Fruit fly (Drosophila melanogaster): ENCODE measurements around the gene Ir87a.

The Ir87a gene

dm6 chr3R:13381744-13382435 is 38.2 kb upstream of the Ir87a start, which contains the start of the genes mRpS21 and Droj2 (continued):
- TF ChIP-seq Sox14 (GFP tag; optimal IDR thresholded peaks at IDR 0.05) (peak; percentile 17), Eip93F (GFP tag; optimal IDR thresholded peaks at IDR 0.05) (no peak), dsx (GFP tag; optimal IDR thresholded peaks at IDR 0.05; ENCODE audit: poor library complexity, severe bottlenecking) (no peak), spab (GFP tag; optimal IDR thresholded peaks at IDR 0.05) (no peak), Sox15 (GFP tag; optimal IDR thresholded peaks at IDR 0.05) (peak; percentile 30), fkh (GFP tag; optimal IDR thresholded peaks at IDR 0.05) (no peak), Ets96B (tag; optimal IDR thresholded peaks at IDR 0.05) (peak; percentile 11), salr (GFP tag; optimal IDR thresholded peaks at IDR 0.05) (no peak), CG11294 (GFP tag; IDR thresholded peaks at IDR 0.05) (no peak), Blimp-1 (GFP tag; optimal IDR thresholded peaks at IDR 0.05) (no peak), CG4318 (GFP tag; optimal IDR thresholded peaks at IDR 0.05) (no peak), ss (GFP tag; optimal IDR thresholded peaks at IDR 0.05) (peak; percentile 14 to 55), Ets21C (GFP tag; optimal IDR thresholded peaks at IDR 0.05) (peak; percentile 41), CG8119 (GFP tag; IDR thresholded peaks at IDR 0.05) (no peak), Smox (GFP tag; optimal IDR thresholded peaks at IDR 0.05) (peak; percentile 57), CG8319 (GFP tag; optimal IDR thresholded peaks at IDR 0.05) (no peak), CG6854 (GFP tag; optimal IDR thresholded peaks at IDR 0.05) (peak; percentile 19), CG9139 (GFP tag; optimal IDR thresholded peaks at IDR 0.05) (peak; percentile 12), Eip78C (GFP tag) (peak; percentile 81), CG1621 (tag; optimal IDR thresholded peaks at IDR 0.05) (no peak), CG11762 (GFP tag; optimal IDR thresholded peaks at IDR 0.05; ENCODE audit: insufficient read depth) (no peak), pdm3 (GFP tag; optimal IDR thresholded peaks at IDR 0.05) (no peak), OdsH (GFP tag; optimal IDR thresholded peaks at IDR 0.05) (peak; percentile 35), fd85E (GFP tag; optimal IDR thresholded peaks at IDR 0.05) (no peak)

- TF ChIP-seq Gug (GFP tag; IDR thresholded peaks at IDR 0.05) (no peak), svp (GFP tag) (no peak), Eip78C (GFP tag) (no peak), Met (GFP tag; optimal IDR thresholded peaks at IDR 0.05) (no peak), CG1621 (tag; optimal IDR thresholded peaks at IDR 0.05) (peak; percentile 56), Sox14 (GFP tag; optimal IDR thresholded peaks at IDR 0.05) (peak; percentile 3), CG3032 (tag; optimal IDR thresholded peaks at IDR 0.05) (no peak), CG8319 (GFP tag; optimal IDR thresholded peaks at IDR 0.05) (no peak), Sox102F (GFP tag; optimal IDR thresholded peaks at IDR 0.05) (no peak), CG15336 (GFP tag; IDR thresholded peaks at IDR 0.05) (peak; percentile 63; the same call in 1 of the 2 replicates), CG8119 (GFP tag; IDR thresholded peaks at IDR 0.05) (no peak), esn (GFP tag; optimal IDR thresholded peaks at IDR 0.05) (peak; percentile 1), Eip93F (GFP tag; optimal IDR thresholded peaks at IDR 0.05) (no peak), Hr39 (GFP tag; optimal IDR thresholded peaks at IDR 0.05) (no peak), CG6808 (GFP tag; optimal IDR thresholded peaks at IDR 0.05) (no peak)
These were observed 37.4 kb upstream of the Ir87a start for dm6 chr3R:13382656-13383142.

- TF ChIP-seq CG6792 (GFP tag; optimal IDR thresholded peaks at IDR 0.05) (no peak), Hr4 (GFP tag; optimal IDR thresholded peaks at IDR 0.05) (no peak), fkh (GFP tag; optimal IDR thresholded peaks at IDR 0.05) (no peak), CG11902 (GFP tag; optimal IDR thresholded peaks at IDR 0.05) (no peak), achi (GFP tag; optimal IDR thresholded peaks at IDR 0.05) (no peak)
These were observed 35.0 kb upstream of the Ir87a start for dm6 chr3R:13385105-13385504.
